Worm (Caenorhabditis elegans): ENCODE data around the gene T25B6.5.

T25B6.5 gene

ce11 chrX:8971461-8971860, 50.1 kb downstream of the T25B6.5 start (continued):
- no peak for TF ChIP-seq nhr-43 (tag; optimal IDR thresholded peaks at IDR 0.05; ENCODE audit: poor library complexity, severe bottlenecking)
- no peak for TF ChIP-seq ceh-16 (tag; optimal IDR thresholded peaks at IDR 0.05)
- no peak for TF ChIP-seq eor-1 (tag; optimal IDR thresholded peaks at IDR 0.05)
- TF ChIP-seq nhr-25 (tag; optimal IDR thresholded peaks at IDR 0.05), result no peak
- TF ChIP-seq elt-3 (tag; optimal IDR thresholded peaks at IDR 0.05), result peak in 1 of 3 experiments; percentile 35
- peak; percentile 16 for TF ChIP-seq ceh-28 (tag; optimal IDR thresholded peaks at IDR 0.05)
- TF ChIP-seq unc-62 (GFP tag; optimal IDR thresholded peaks at IDR 0.05), result no peak
- no peak for TF ChIP-seq unc-39 (tag; optimal IDR thresholded peaks at IDR 0.05)
- no peak for TF ChIP-seq mdl-1 (tag; optimal IDR thresholded peaks at IDR 0.05)
- TF ChIP-seq nfya-1 (tag; optimal IDR thresholded peaks at IDR 0.05; ENCODE audit: insufficient read depth), result peak; percentile 25
- peak; percentile 13 for TF ChIP-seq elt-2 (tag; optimal IDR thresholded peaks at IDR 0.05)
- TF ChIP-seq zag-1 (tag; optimal IDR thresholded peaks at IDR 0.05), result no peak
- TF ChIP-seq egl-5 (tag; optimal IDR thresholded peaks at IDR 0.05), result no peak

Data from whole organism, L3 larva.